Worm (Caenorhabditis elegans) whole organism, mixed stage, embryonic: ENCODE data around the gene let-70.

Experiments
- ces-1 ChIP-seq: fragments of 150-350 bp; optimal IDR thresholded peaks from 2 replicates; lab custom pipeline; 2014; ENCODE audit warnings: missing biosample characterization, missing genetic modification reagents, missing genetic modification characterization
- elt-1 ChIP-seq: sonication (generic microtip); optimal IDR thresholded peaks from 2 replicates; lab custom pipeline; 2017; ENCODE audit warnings: missing genetic modification characterization, mild to moderate bottlenecking, missing compliant biosample characterization, antibody characterized with exemption, moderate library complexity, borderline replicate concordance; ENCODE audit not compliant: insufficient read depth
- elt-3 ChIP-seq: fragments of 150-350 bp; optimal IDR thresholded peaks from 2 replicates; lab custom pipeline; 2014; ENCODE audit warnings: missing biosample characterization, missing genetic modification characterization
- lsy-2 ChIP-seq: fragments of 150-350 bp; optimal IDR thresholded peaks from 2 replicates; lab custom pipeline; 2014; ENCODE audit warnings: missing biosample characterization, missing genetic modification characterization
- mep-1 ChIP-seq: fragments of 150-350 bp; optimal IDR thresholded peaks from 2 replicates; lab custom pipeline; 2017; ENCODE audit warnings: missing biosample characterization, missing genetic modification reagents, missing genetic modification characterization, inconsistent platforms
- nhr-12 ChIP-seq: fragments of 150-350 bp; optimal IDR thresholded peaks from 2 replicates; lab custom pipeline; 2014; ENCODE audit warnings: missing biosample characterization, missing genetic modification characterization
- nhr-28 ChIP-seq: fragments of 150-350 bp; optimal IDR thresholded peaks from 2 replicates; lab custom pipeline; 2014; ENCODE audit warnings: missing biosample characterization, missing genetic modification characterization
- nhr-76 ChIP-seq: sonication (generic microtip); optimal IDR thresholded peaks from 2 replicates; lab custom pipeline; 2017; ENCODE audit warnings: missing biosample characterization, missing genetic modification characterization
- pha-4 ChIP-seq: fragments of 150-350 bp; optimal IDR thresholded peaks from 2 replicates; lab custom pipeline; 2018; ENCODE audit warnings: missing biosample characterization, missing genetic modification reagents, missing genetic modification characterization
- snpc-4 ChIP-seq: fragments of 150-350 bp; optimal IDR thresholded peaks from 2 replicates; lab custom pipeline; 2014; ENCODE audit warnings: missing biosample characterization, missing genetic modification characterization
- unc-39 ChIP-seq: fragments of 150-350 bp; optimal IDR thresholded peaks from 2 replicates; lab custom pipeline; 2014; ENCODE audit warnings: missing biosample characterization, missing genetic modification characterization
- unc-62 ChIP-seq: fragments of 150-350 bp; optimal IDR thresholded peaks from 2 replicates; lab custom pipeline; 2014; ENCODE audit warnings: missing biosample characterization, missing genetic modification reagents, missing genetic modification characterization
- ztf-11 ChIP-seq: fragments of 150-350 bp; optimal IDR thresholded peaks from 2 replicates; lab custom pipeline; 2014; ENCODE audit warnings: missing biosample characterization, missing genetic modification characterization

DNA sequence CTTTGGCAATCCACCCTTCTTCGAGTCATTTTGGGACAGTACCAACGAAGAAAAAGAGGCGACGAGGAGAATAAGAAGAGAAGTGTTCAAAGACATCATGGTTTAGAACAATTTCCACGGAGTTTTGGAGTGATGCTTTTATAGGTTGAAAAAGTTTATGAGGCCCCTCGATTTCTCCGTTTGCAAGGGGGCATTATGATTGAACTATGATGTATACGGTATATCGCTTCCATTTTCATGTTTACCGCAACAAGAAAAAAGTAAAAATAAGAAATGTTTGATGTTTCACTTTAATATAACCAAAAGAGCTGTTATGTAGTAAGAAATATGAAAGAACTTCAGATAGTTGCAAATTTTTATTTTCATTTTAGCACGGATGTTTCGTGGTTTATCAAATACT lies 19.3 kb upstream of the let-70 start, which contains the start of gene srlf-18:
- TF ChIP-seq lsy-2 (tag; lab: Kevin White, UChicago) (no peak), unc-62 (GFP tag; lab: Kevin White, UChicago) (no peak), snpc-4 (tag; lab: Kevin White, UChicago) (no peak), mep-1 (tag; lab: Kevin White, UChicago) (no peak), pha-4 (no peak), nhr-76 (tag; lab: Kevin White, UChicago) (no peak), unc-39 (no peak), nhr-12 (tag; lab: Kevin White, UChicago) (no peak), elt-3 (tag; lab: Kevin White, UChicago) (no peak), ces-1 (GFP tag; lab: Kevin White, UChicago) (no peak), nhr-28 (tag; lab: Kevin White, UChicago) (no peak), elt-1 (tag; lab: Kevin White, UChicago) (no peak), ztf-11 (tag; lab: Kevin White, UChicago) (no peak)
